Worm (Caenorhabditis elegans): ENCODE measurements around the gene fbxa-107.

Gene fbxa-107

DNA sequence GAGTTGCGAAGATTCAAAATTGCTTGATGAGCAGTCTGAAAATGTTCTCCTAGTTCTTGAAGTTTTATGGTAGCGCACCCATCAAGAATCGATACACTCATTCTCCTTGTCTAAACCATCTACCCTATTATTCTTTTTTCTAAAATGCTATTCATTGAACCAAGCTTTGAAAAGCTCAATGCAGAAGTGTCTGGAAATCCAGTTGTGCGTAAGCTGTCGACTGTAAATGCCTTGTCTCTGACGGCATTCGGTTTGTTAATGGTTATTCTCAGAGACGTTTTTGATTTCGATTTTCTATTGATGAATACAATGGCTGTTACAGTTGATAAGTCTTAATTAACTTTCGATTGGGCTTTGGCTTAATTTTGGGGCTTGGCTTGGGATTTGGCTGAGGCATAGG lies 38.8 kb downstream of the fbxa-107 start, which contains the start of gene C14A6.12:
Gene C14A6.12, minus strand, starts transcription at position 101 of the 400 bp plus-strand sequence.
- no peak for TF ChIP-seq klf-2 (GFP tag; conservative IDR thresholded peaks at IDR 0.05)
- TF ChIP-seq ref-1 (GFP tag; conservative IDR thresholded peaks at IDR 0.05) = no peak
- no peak for TF ChIP-seq ztf-23 (GFP tag; IDR thresholded peaks at IDR 0.05)
- no peak for TF ChIP-seq flt-1 (GFP tag; IDR thresholded peaks at IDR 0.05)
- no peak for TF ChIP-seq ztf-29 (GFP tag; IDR thresholded peaks at IDR 0.05)
- no peak for TF ChIP-seq cog-1 (tag; optimal IDR thresholded peaks at IDR 0.05)
- no peak for TF ChIP-seq tab-1 (GFP tag; IDR thresholded peaks at IDR 0.05)
- no peak for TF ChIP-seq med-1 (GFP tag; optimal IDR thresholded peaks at IDR 0.05; ENCODE audit: insufficient read depth)
- no peak for TF ChIP-seq T22C8.4 (GFP tag; IDR thresholded peaks at IDR 0.05)

ce11 chrV:18163434-18163833 lies 39.7 kb downstream of the fbxa-107 start:
- TF ChIP-seq med-1 (GFP tag; optimal IDR thresholded peaks at IDR 0.05; ENCODE audit: insufficient read depth) (no peak), flt-1 (GFP tag; IDR thresholded peaks at IDR 0.05) (no peak), klf-2 (GFP tag; conservative IDR thresholded peaks at IDR 0.05) (no peak), cog-1 (tag; optimal IDR thresholded peaks at IDR 0.05) (no peak), T22C8.4 (GFP tag; IDR thresholded peaks at IDR 0.05) (no peak), tab-1 (GFP tag; IDR thresholded peaks at IDR 0.05) (no peak), ztf-23 (GFP tag; IDR thresholded peaks at IDR 0.05) (no peak), ref-1 (GFP tag; conservative IDR thresholded peaks at IDR 0.05) (no peak), ztf-29 (GFP tag; IDR thresholded peaks at IDR 0.05) (no peak)

- TF ChIP-seq klf-2 (GFP tag; conservative IDR thresholded peaks at IDR 0.05) = no peak
- no peak for TF ChIP-seq T22C8.4 (GFP tag; IDR thresholded peaks at IDR 0.05)
- TF ChIP-seq cog-1 (tag; optimal IDR thresholded peaks at IDR 0.05) = no peak
- TF ChIP-seq ztf-29 (GFP tag; IDR thresholded peaks at IDR 0.05) = no peak
- no peak for TF ChIP-seq flt-1 (GFP tag; IDR thresholded peaks at IDR 0.05)
- TF ChIP-seq med-1 (GFP tag; optimal IDR thresholded peaks at IDR 0.05; ENCODE audit: insufficient read depth) = no peak
- TF ChIP-seq ref-1 (GFP tag; conservative IDR thresholded peaks at IDR 0.05) = no peak
- no peak for TF ChIP-seq ztf-23 (GFP tag; IDR thresholded peaks at IDR 0.05)
- TF ChIP-seq tab-1 (GFP tag; IDR thresholded peaks at IDR 0.05) = no peak
These were observed 41.0 kb downstream of the fbxa-107 start, which contains the start of gene C14A6.5 for ce11 chrV:18164758-18165157. TSS of gene C14A6.5 (minus strand) at chrV:18164858.

DNA sequence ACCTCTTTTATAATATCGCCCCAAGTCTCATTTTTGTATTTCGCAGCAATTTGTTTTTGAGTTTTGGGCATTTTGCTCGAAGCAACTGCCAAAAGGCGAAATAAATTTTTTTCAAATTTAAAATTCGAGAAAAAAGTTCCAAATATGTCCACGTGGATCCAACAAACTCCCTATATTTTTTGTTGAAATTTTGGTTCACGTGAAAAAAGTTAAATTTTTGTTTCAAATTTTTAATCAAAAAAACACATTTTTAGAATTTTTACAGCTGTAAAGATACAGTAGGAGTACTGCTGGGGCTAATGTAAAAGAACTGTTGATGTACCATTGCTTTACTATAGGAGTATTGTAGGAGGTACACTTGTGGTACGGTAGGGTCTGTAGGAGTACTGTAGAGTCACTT lies 43.4 kb downstream of the fbxa-107 start, which contains the start of gene C14A6.6:
Gene C14A6.6, minus strand, starts transcription at position 101 of the 400 bp plus-strand sequence.
- TF ChIP-seq flt-1 (GFP tag; IDR thresholded peaks at IDR 0.05) = no peak
- no peak for TF ChIP-seq T22C8.4 (GFP tag; IDR thresholded peaks at IDR 0.05)
- no peak for TF ChIP-seq med-1 (GFP tag; optimal IDR thresholded peaks at IDR 0.05; ENCODE audit: insufficient read depth)
- no peak for TF ChIP-seq cog-1 (tag; optimal IDR thresholded peaks at IDR 0.05)
- TF ChIP-seq ref-1 (GFP tag; conservative IDR thresholded peaks at IDR 0.05) = no peak
- TF ChIP-seq klf-2 (GFP tag; conservative IDR thresholded peaks at IDR 0.05) = no peak
- no peak for TF ChIP-seq ztf-23 (GFP tag; IDR thresholded peaks at IDR 0.05)

ce11 chrV:18168266-18168665 lies 44.5 kb downstream of the fbxa-107 start, which contains the start of gene C14A6.7:
TSS of gene C14A6.7 (minus strand) at chrV:18168366.
- no peak for TF ChIP-seq ztf-23 (GFP tag; IDR thresholded peaks at IDR 0.05)

DNA sequence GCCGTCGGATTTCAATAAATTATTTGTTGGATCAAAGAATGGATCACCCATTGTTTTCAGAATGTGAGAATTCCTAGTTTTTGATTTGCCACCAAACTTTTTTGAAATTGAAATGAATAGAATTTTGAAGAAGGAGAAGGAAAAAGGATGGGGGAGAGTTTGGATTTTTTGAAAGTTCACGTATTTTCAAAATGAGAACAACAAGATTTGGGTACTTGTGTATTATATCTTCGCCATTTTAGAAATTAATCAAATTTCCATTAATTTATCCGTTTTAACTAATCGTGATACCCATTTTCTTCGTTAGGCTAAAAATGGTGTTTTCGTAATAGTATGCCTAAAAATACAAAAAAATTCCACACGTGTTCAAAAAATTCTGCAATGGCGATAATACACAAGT lies 47.8 kb downstream of the fbxa-107 start, which contains the start of gene C14A6.8:
Gene C14A6.8, minus strand, starts transcription at position 101 of the 400 bp plus-strand sequence.
- no peak for TF ChIP-seq ztf-23 (GFP tag; IDR thresholded peaks at IDR 0.05)
- no peak for TF ChIP-seq ztf-29 (GFP tag; IDR thresholded peaks at IDR 0.05)
- no peak for TF ChIP-seq cog-1 (tag; optimal IDR thresholded peaks at IDR 0.05)
- no peak for TF ChIP-seq T22C8.4 (GFP tag; IDR thresholded peaks at IDR 0.05)
- TF ChIP-seq ref-1 (GFP tag; conservative IDR thresholded peaks at IDR 0.05) = no peak
- TF ChIP-seq klf-2 (GFP tag; conservative IDR thresholded peaks at IDR 0.05) = no peak
- TF ChIP-seq tab-1 (GFP tag; IDR thresholded peaks at IDR 0.05) = no peak
- no peak for TF ChIP-seq flt-1 (GFP tag; IDR thresholded peaks at IDR 0.05)
- TF ChIP-seq med-1 (GFP tag; optimal IDR thresholded peaks at IDR 0.05; ENCODE audit: insufficient read depth) = no peak

Measured in whole organism, midembryonic.